Fruit fly (Drosophila melanogaster) whole organism, wandering third instar larva: ENCODE results near the gene CG7884.

ENCODE experiments used
- CrebA ChIP-seq: fragments of 200-800 bp; sonication (Bioruptor generic); optimal IDR thresholded peaks from 2 replicates; lab custom pipeline; 2016; ENCODE audit warnings: missing biosample characterization, mild to moderate bottlenecking, missing genetic modification characterization, borderline replicate concordance
- Dfd ChIP-seq: fragments of >200 bp; optimal IDR thresholded peaks from 2 replicates; lab custom pipeline; 2017; ENCODE audit warnings: missing biosample characterization, missing genetic modification characterization
- Myc ChIP-seq: fragments of >200 bp; optimal IDR thresholded peaks from 2 replicates; lab custom pipeline; 2017
- dl ChIP-seq, 2 experiments: fragments of 175-275, 200-275 bp in 1 of 2; fragments of 200-275 bp in 1 of 2; sonication (Bioruptor generic); optimal IDR thresholded peaks; lab custom pipeline; 2018; ENCODE audit warnings: mild to moderate bottlenecking in 2 of 2, missing biosample characterization in 2 of 2, missing genetic modification characterization in 2 of 2, moderate library complexity in 2 of 2; ENCODE audit not compliant: partially characterized antibody in 2 of 2, insufficient read depth in 1 of 2
- ey ChIP-seq: fragments of 200-800 bp; sonication (Bioruptor generic); optimal IDR thresholded peaks from 2 replicates; lab custom pipeline; 2016; ENCODE audit warnings: missing biosample characterization, missing genetic modification characterization
- pan ChIP-seq: fragments of >200 bp; optimal IDR thresholded peaks from 2 replicates; lab custom pipeline; 2017
- psq ChIP-seq: fragments of 200-800 bp; sonication (Bioruptor generic); optimal IDR thresholded peaks from 3 replicates; lab custom pipeline; 2017; ENCODE audit warnings: missing biosample characterization, mild to moderate bottlenecking, missing genetic modification characterization, moderate library complexity
- rgr ChIP-seq: fragments of 200-800 bp; sonication (Bioruptor generic); optimal IDR thresholded peaks from 3 replicates; lab custom pipeline; 2016; ENCODE audit warnings: missing biosample characterization, mild to moderate bottlenecking, missing genetic modification characterization
- sv ChIP-seq: fragments of 200-800 bp; sonication (Bioruptor generic); optimal IDR thresholded peaks from 3 replicates; lab custom pipeline; 2016; ENCODE audit warnings: missing biosample characterization, missing genetic modification characterization
- usp ChIP-seq: fragments of >200 bp; optimal IDR thresholded peaks from 2 replicates; lab custom pipeline; 2017; ENCODE audit warnings: missing biosample characterization, missing genetic modification characterization

- TF ChIP-seq CrebA (GFP tag; lab: Kevin White, UChicago) = no peak
- no peak for TF ChIP-seq Myc (lab: Kevin White, UChicago)
- no peak for TF ChIP-seq sv (GFP tag; lab: Kevin White, UChicago)
- no peak for TF ChIP-seq rgr
- no peak for TF ChIP-seq pan (lab: Kevin White, UChicago)
- TF ChIP-seq usp (GFP tag; lab: Kevin White, UChicago) = no peak
- no peak for TF ChIP-seq ey (GFP tag; lab: Kevin White, UChicago)
- TF ChIP-seq Dfd = no peak
- TF ChIP-seq psq (GFP tag; lab: Kevin White, UChicago) = no peak
- TF ChIP-seq dl (GFP tag; optimal IDR thresholded peaks at IDR 0.05; lab: Kevin White, UChicago; ENCODE audit: insufficient read depth in 1 of 2, partially characterized antibody in 2 of 2) = no peak
These were observed 8.4 kb upstream of the CG7884 start, which contains the start of gene CG14195 for dm6 chrX:19211982-19212381.
